Worm (Caenorhabditis elegans): ENCODE results near the gene K07E12.2.

K07E12.2 gene

ce11 chrIII:6730185-6730850 lies 6.8 kb upstream of the K07E12.2 start, which contains the start of the genes Y102E9.5 and odr-4:
Gene Y102E9.5 (minus strand): TSS chrIII:6730285.
Gene odr-4 (plus strand): TSS chrIII:6730800.
- TF ChIP-seq nhr-28 (tag; optimal IDR thresholded peaks at IDR 0.05) (no peak), elt-2 (tag; optimal IDR thresholded peaks at IDR 0.05) (no peak), egl-5 (tag; optimal IDR thresholded peaks at IDR 0.05) (no peak), snpc-4 (tag; optimal IDR thresholded peaks at IDR 0.05) (no peak), ztf-11 (tag; optimal IDR thresholded peaks at IDR 0.05) (no peak), nfya-1 (tag; optimal IDR thresholded peaks at IDR 0.05; ENCODE audit: insufficient read depth) (no peak), nhr-77 (tag; optimal IDR thresholded peaks at IDR 0.05) (no peak), skn-1 (tag; optimal IDR thresholded peaks at IDR 0.05) (no peak), ceh-82 (tag; optimal IDR thresholded peaks at IDR 0.05) (no peak), ceh-28 (tag; optimal IDR thresholded peaks at IDR 0.05) (no peak), R02D3.7 (tag; optimal IDR thresholded peaks at IDR 0.05) (no peak)

ce11 chrIII:6731285-6731684 lies 5.8 kb upstream of the K07E12.2 start:
- TF ChIP-seq zag-1 (tag; optimal IDR thresholded peaks at IDR 0.05) (no peak), mml-1 (tag; optimal IDR thresholded peaks at IDR 0.05) (no peak), ceh-16 (tag; optimal IDR thresholded peaks at IDR 0.05) (no peak), fkh-10 (GFP tag; optimal IDR thresholded peaks at IDR 0.05) (no peak), pha-4 (tag; optimal IDR thresholded peaks at IDR 0.05) (no peak), skn-1 (tag; optimal IDR thresholded peaks at IDR 0.05) (no peak), ceh-9 (tag; optimal IDR thresholded peaks at IDR 0.05) (no peak), R02D3.7 (tag; optimal IDR thresholded peaks at IDR 0.05) (no peak), nhr-237 (tag; optimal IDR thresholded peaks at IDR 0.05) (no peak), fkh-2 (tag; optimal IDR thresholded peaks at IDR 0.05) (no peak), lin-39 (tag; optimal IDR thresholded peaks at IDR 0.05) (no peak), lsy-12 (tag; optimal IDR thresholded peaks at IDR 0.05) (no peak), jun-1 (tag; optimal IDR thresholded peaks at IDR 0.05) (no peak), lin-15B (tag; optimal IDR thresholded peaks at IDR 0.05) (no peak), ama-1 (optimal IDR thresholded peaks at IDR 0.05) (no peak), nhr-11 (tag; optimal IDR thresholded peaks at IDR 0.05) (no peak), hmg-11 (tag; optimal IDR thresholded peaks at IDR 0.05) (no peak), ztf-4 (tag; optimal IDR thresholded peaks at IDR 0.05) (no peak), unc-62 (GFP tag; optimal IDR thresholded peaks at IDR 0.05) (no peak), ztf-11 (tag; optimal IDR thresholded peaks at IDR 0.05) (no peak)

ce11 chrIII:6734420-6734819 lies 2.7 kb upstream of the K07E12.2 start, which contains the start of gene Y102E9.3:
Gene Y102E9.3 (minus strand): TSS chrIII:6734520.
- TF ChIP-seq ceh-28 (tag; optimal IDR thresholded peaks at IDR 0.05) (no peak), ztf-4 (tag; optimal IDR thresholded peaks at IDR 0.05) (no peak), fos-1 (tag; optimal IDR thresholded peaks at IDR 0.05) (no peak), ceh-82 (tag; optimal IDR thresholded peaks at IDR 0.05) (no peak), skn-1 (tag; optimal IDR thresholded peaks at IDR 0.05) (no peak), unc-62 (GFP tag; optimal IDR thresholded peaks at IDR 0.05) (no peak), nhr-11 (tag; optimal IDR thresholded peaks at IDR 0.05) (no peak), nhr-76 (tag; optimal IDR thresholded peaks at IDR 0.05) (no peak), nhr-43 (tag; optimal IDR thresholded peaks at IDR 0.05; ENCODE audit: poor library complexity, severe bottlenecking) (no peak), elt-3 (tag; optimal IDR thresholded peaks at IDR 0.05) (no peak), sea-2 (GFP tag; optimal IDR thresholded peaks at IDR 0.05) (no peak), ama-1 (optimal IDR thresholded peaks at IDR 0.05) (no peak), nhr-25 (tag; optimal IDR thresholded peaks at IDR 0.05) (no peak), pqm-1 (tag; optimal IDR thresholded peaks at IDR 0.05) (no peak), ceh-9 (tag; optimal IDR thresholded peaks at IDR 0.05) (no peak), aly-2 (tag; optimal IDR thresholded peaks at IDR 0.05) (no peak), eor-1 (tag; optimal IDR thresholded peaks at IDR 0.05) (no peak), nhr-28 (tag; optimal IDR thresholded peaks at IDR 0.05) (no peak)

- TF ChIP-seq egl-27 (tag; optimal IDR thresholded peaks at IDR 0.05), result no peak
- TF ChIP-seq eor-1 (tag; optimal IDR thresholded peaks at IDR 0.05), result no peak
- TF ChIP-seq nfya-1 (tag; optimal IDR thresholded peaks at IDR 0.05; ENCODE audit: insufficient read depth), result no peak
- no peak for TF ChIP-seq jun-1 (tag; optimal IDR thresholded peaks at IDR 0.05)
- no peak for TF ChIP-seq ceh-9 (tag; optimal IDR thresholded peaks at IDR 0.05)
These were observed 505 bp upstream of the K07E12.2 start, which contains the start of gene Y102E9.6 for ce11 chrIII:6736566-6736965. Gene Y102E9.6 (minus strand): TSS chrIII:6736666.
